Worm (Caenorhabditis elegans): Measurements from ENCODE around the gene srg-25.

ce11 chrV:5297740-5298139 is 47.6 kb downstream of the srg-25 start:
- TF ChIP-seq zag-1 (tag; optimal IDR thresholded peaks at IDR 0.05) (no peak), nhr-111 (GFP tag; optimal IDR thresholded peaks at IDR 0.05) (no peak), mep-1 (tag; optimal IDR thresholded peaks at IDR 0.05) (no peak), snpc-1.2 (GFP tag; IDR thresholded peaks at IDR 0.05) (no peak), nhr-237 (tag; optimal IDR thresholded peaks at IDR 0.05) (no peak), F26F4.8 (GFP tag; conservative IDR thresholded peaks at IDR 0.05) (no peak), T26A8.4 (GFP tag; IDR thresholded peaks at IDR 0.05) (no peak), nhr-6 (tag; optimal IDR thresholded peaks at IDR 0.05) (no peak), ZK546.5 (tag; optimal IDR thresholded peaks at IDR 0.05) (no peak), daf-12 (tag; optimal IDR thresholded peaks at IDR 0.05) (no peak)

Measured in whole organism, L4 larva.